Worm (Caenorhabditis elegans) whole organism, early embryonic: ENCODE results near the gene C56G2.22.

Experiments used
- B0310.2 ChIP-seq: sonication (generic microtip); optimal IDR thresholded peaks from 2 replicates; lab custom pipeline; 2016; ENCODE audit warnings: mild to moderate bottlenecking, missing genetic modification characterization, missing compliant biosample characterization
- F13C5.2 ChIP-seq: sonication (generic microtip); optimal IDR thresholded peaks from 2 replicates; lab custom pipeline; 2017; ENCODE audit warnings: mild to moderate bottlenecking, missing genetic modification characterization, inconsistent platforms, missing compliant biosample characterization
- aly-1 ChIP-seq: sonication (generic microtip); optimal IDR thresholded peaks from 2 replicates; lab custom pipeline; 2016; ENCODE audit warnings: missing genetic modification characterization, missing compliant biosample characterization
- ama-1 ChIP-seq: fragments of 150-350 bp; optimal IDR thresholded peaks from 2 replicates; lab custom pipeline; 2014
- ceh-13 ChIP-seq: fragments of 200-800 bp; sonication (Bioruptor generic); optimal IDR thresholded peaks from 2 replicates; lab custom pipeline; 2018; ENCODE audit warnings: mild to moderate bottlenecking, missing genetic modification characterization, missing compliant biosample characterization
- ceh-36 ChIP-seq: sonication (generic microtip); optimal IDR thresholded peaks from 2 replicates; lab custom pipeline; 2016; ENCODE audit warnings: missing genetic modification characterization, inconsistent platforms, missing compliant biosample characterization
- ets-7 ChIP-seq: sonication (generic microtip); optimal IDR thresholded peaks from 2 replicates; lab custom pipeline; 2016; ENCODE audit warnings: missing genotype, missing genetic modification characterization, missing compliant biosample characterization
- flt-1 ChIP-seq: fragments of 200-800 bp; sonication (Bioruptor generic); IDR thresholded peaks from 2 replicates; pipeline ENCODE4 v1.3.6; 2022; ENCODE audit warnings: missing genetic modification characterization, missing compliant biosample characterization
- hmbx-1 ChIP-seq: sonication (generic microtip); optimal IDR thresholded peaks from 2 replicates; lab custom pipeline; 2016; ENCODE audit warnings: mild to moderate bottlenecking, missing genetic modification characterization, missing compliant biosample characterization
- hmg-4 ChIP-seq: fragments of 200-800 bp; sonication (Bioruptor generic); optimal IDR thresholded peaks from 2 replicates; lab custom pipeline; 2018; ENCODE audit warnings: mild to moderate bottlenecking, missing genetic modification characterization, missing compliant biosample characterization
- hnd-1 ChIP-seq: sonication (generic microtip); optimal IDR thresholded peaks from 2 replicates; lab custom pipeline; 2016; ENCODE audit warnings: missing genetic modification characterization, missing compliant biosample characterization
- pes-1 ChIP-seq: fragments of 200-800 bp; sonication (Bioruptor generic); IDR thresholded peaks from 2 replicates; pipeline ENCODE4 v1.3.6; 2022; ENCODE audit warnings: missing genetic modification reagents, missing genetic modification characterization, missing compliant biosample characterization
- scrt-1 ChIP-seq: fragments of 200-800 bp; sonication (Bioruptor generic); IDR thresholded peaks from 2 replicates; pipeline ENCODE4 v1.3.6; 2022; ENCODE audit warnings: missing genetic modification characterization, missing compliant biosample characterization
- sea-1 ChIP-seq: fragments of 200-800 bp; sonication (Bioruptor generic); conservative IDR thresholded peaks from 2 replicates; pipeline ENCODE4 v1.3.6; 2022; ENCODE audit warnings: missing genetic modification characterization, missing compliant biosample characterization
- tbx-11 ChIP-seq: fragments of 200-800 bp; sonication (Bioruptor generic); IDR thresholded peaks from 2 replicates; pipeline ENCODE4 v1.3.6; 2022; ENCODE audit warnings: missing genetic modification characterization, missing compliant biosample characterization
- tbx-37 ChIP-seq: fragments of 200-800 bp; sonication (Bioruptor generic); conservative IDR thresholded peaks from 2 replicates; pipeline ENCODE4 v1.3.6; 2022; ENCODE audit warnings: missing genetic modification reagents, missing genetic modification characterization, missing compliant biosample characterization
- tra-4 ChIP-seq: sonication (generic microtip); optimal IDR thresholded peaks from 2 replicates; lab custom pipeline; 2017; ENCODE audit warnings: missing genetic modification characterization, missing compliant biosample characterization

The C56G2.22 gene

ce11 chrIII:6345968-6346498, at the start of gene C56G2.22, which contains the start of gene trmt-10C.2:
Gene C56G2.22, plus strand, starts transcription at chrIII:6346448.
Gene trmt-10C.2, plus strand, starts transcription at chrIII:6346281.
- no peak for TF ChIP-seq tbx-11 (GFP tag; lab: Robert Waterston, UW)

ce11 chrIII:6297599-6297998, 48.6 kb upstream of the C56G2.22 start:
- TF ChIP-seq tbx-11 (GFP tag; lab: Robert Waterston, UW) (no peak), pes-1 (GFP tag; lab: Robert Waterston, UW) (no peak), ama-1 (lab: Kevin White, UChicago) (no peak)

ce11 chrIII:6298131-6298530, 48.1 kb upstream of the C56G2.22 start, which contains the start of gene F47D12.3:
Gene F47D12.3, plus strand, starts transcription at chrIII:6298461.
- TF ChIP-seq hmg-4 (GFP tag; lab: Kevin White, UChicago) (no peak), tbx-11 (GFP tag; lab: Robert Waterston, UW) (no peak), hnd-1 (no peak), aly-1 (no peak), F13C5.2 (tag; lab: Kevin White, UChicago) (no peak), ceh-36 (no peak), sea-1 (no peak), tra-4 (tag; lab: Kevin White, UChicago) (no peak)

- TF ChIP-seq aly-1 (no peak), hmg-4 (GFP tag; lab: Kevin White, UChicago) (no peak), scrt-1 (GFP tag; lab: Robert Waterston, UW) (no peak), ets-7 (tag; lab: Kevin White, UChicago) (no peak)
Measured at ce11 chrIII:6300297-6300696, 46.0 kb upstream of the C56G2.22 start.

ce11 chrIII:6303114-6303647, 43.1 kb upstream of the C56G2.22 start, which contains the start of gene F47D12.9:
Gene F47D12.9, minus strand, starts transcription at chrIII:6303380.
- no peak for TF ChIP-seq hmg-4 (GFP tag; lab: Kevin White, UChicago)

- TF ChIP-seq aly-1, result no peak
Measured at ce11 chrIII:6303787-6304186, 42.5 kb upstream of the C56G2.22 start.

ce11 chrIII:6307832-6308231, 38.4 kb upstream of the C56G2.22 start:
- TF ChIP-seq ama-1 (lab: Kevin White, UChicago), result no peak
- TF ChIP-seq hmg-4 (GFP tag; lab: Kevin White, UChicago), result no peak
- TF ChIP-seq scrt-1 (GFP tag; lab: Robert Waterston, UW), result no peak
- TF ChIP-seq ceh-36, result no peak
- no peak for TF ChIP-seq hnd-1
- TF ChIP-seq tbx-37, result no peak
- TF ChIP-seq sea-1, result no peak
- TF ChIP-seq ceh-13, result no peak
- no peak for TF ChIP-seq B0310.2

- TF ChIP-seq hmg-4 (GFP tag; lab: Kevin White, UChicago), result no peak
- TF ChIP-seq tbx-37, result no peak
- TF ChIP-seq flt-1 (GFP tag; lab: Robert Waterston, UW), result no peak
- TF ChIP-seq aly-1, result no peak
- TF ChIP-seq sea-1, result no peak
- no peak for TF ChIP-seq pes-1 (GFP tag; lab: Robert Waterston, UW)
- TF ChIP-seq tbx-11 (GFP tag; lab: Robert Waterston, UW), result no peak
- no peak for TF ChIP-seq hnd-1
- TF ChIP-seq ets-7 (tag; lab: Kevin White, UChicago), result no peak
- TF ChIP-seq scrt-1 (GFP tag; lab: Robert Waterston, UW), result no peak
- no peak for TF ChIP-seq hmbx-1 (tag; lab: Kevin White, UChicago)
- no peak for TF ChIP-seq ceh-36
- TF ChIP-seq ceh-13, result no peak
- no peak for TF ChIP-seq B0310.2
- no peak for TF ChIP-seq tra-4 (tag; lab: Kevin White, UChicago)
- TF ChIP-seq ama-1 (lab: Kevin White, UChicago), result no peak
- no peak for TF ChIP-seq F13C5.2 (tag; lab: Kevin White, UChicago)
Measured at ce11 chrIII:6309066-6309465, 37.2 kb upstream of the C56G2.22 start, which contains the start of gene gar-2. Gene gar-2, plus strand, starts transcription at chrIII:6309366.

- no peak for TF ChIP-seq ama-1 (lab: Kevin White, UChicago)
Measured at ce11 chrIII:6310352-6310751, 35.9 kb upstream of the C56G2.22 start.

ce11 chrIII:6311452-6311851, 34.8 kb upstream of the C56G2.22 start:
- TF ChIP-seq scrt-1 (GFP tag; lab: Robert Waterston, UW), result no peak
- TF ChIP-seq B0310.2, result no peak
- TF ChIP-seq pes-1 (GFP tag; lab: Robert Waterston, UW), result no peak
- TF ChIP-seq tbx-11 (GFP tag; lab: Robert Waterston, UW), result no peak
- no peak for TF ChIP-seq sea-1
